Worm (Caenorhabditis elegans) whole organism, L4/young adult: Measurements from ENCODE around the gene xpf-1.

Experiments
- dao-5 ChIP-seq: sonication (generic microtip); optimal IDR thresholded peaks from 2 replicates; lab custom pipeline; 2016; ENCODE audit warnings: missing genotype, missing genetic modification characterization, moderate library complexity, missing compliant biosample characterization
- him-1 ChIP-seq: sonication (generic microtip); optimal IDR thresholded peaks from 2 replicates; lab custom pipeline; 2016; ENCODE audit warnings: missing genotype, missing genetic modification reagents, missing genetic modification characterization, missing compliant biosample characterization

DNA sequence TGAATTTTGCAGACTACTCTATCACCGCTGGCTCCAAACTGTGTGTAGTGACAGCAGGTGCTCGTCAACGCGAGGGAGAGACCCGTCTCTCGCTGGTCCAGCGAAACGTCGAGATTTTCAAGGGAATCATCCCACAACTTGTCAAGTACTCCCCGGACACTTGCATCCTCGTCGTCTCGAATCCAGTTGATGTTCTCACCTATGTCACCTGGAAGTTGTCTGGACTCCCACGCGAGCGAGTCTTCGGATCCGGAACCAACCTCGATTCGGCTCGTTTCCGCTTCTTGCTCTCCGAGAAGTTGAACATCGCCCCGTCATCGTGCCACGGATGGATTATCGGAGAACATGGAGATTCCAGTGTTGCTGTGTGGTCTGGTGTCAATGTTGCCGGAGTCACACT is 29.6 kb downstream of the xpf-1 start:
- TF ChIP-seq him-1 (tag; lab: Kevin White, UChicago) (no peak), dao-5 (tag; lab: Kevin White, UChicago) (no peak)
